Worm (Caenorhabditis elegans) whole organism, L3 larva: Measurements from ENCODE around the gene col-174.

ENCODE experiments used
- R02D3.7 ChIP-seq: fragments of 150-350 bp; optimal IDR thresholded peaks from 2 replicates; lab custom pipeline; 2014; ENCODE audit warnings: missing biosample characterization, missing genetic modification characterization
- ZK546.5 ChIP-seq: sonication (generic microtip); optimal IDR thresholded peaks from 2 replicates; lab custom pipeline; 2017; ENCODE audit warnings: missing biosample characterization, missing genetic modification characterization
- aly-2 ChIP-seq: fragments of 150-350 bp; optimal IDR thresholded peaks from 2 replicates; lab custom pipeline; 2014; ENCODE audit warnings: missing biosample characterization, missing genetic modification characterization
- ceh-16 ChIP-seq: sonication (generic microtip); optimal IDR thresholded peaks from 2 replicates; lab custom pipeline; 2017; ENCODE audit warnings: missing biosample characterization, missing genetic modification characterization
- ceh-28 ChIP-seq: fragments of 150-350 bp; optimal IDR thresholded peaks from 2 replicates; lab custom pipeline; 2014; ENCODE audit warnings: missing biosample characterization, missing genetic modification reagents, missing genetic modification characterization
- ceh-82 ChIP-seq: fragments of 150-350 bp; optimal IDR thresholded peaks from 2 replicates; lab custom pipeline; 2014; ENCODE audit warnings: missing biosample characterization, missing genetic modification characterization
- egl-27 ChIP-seq: sonication (generic microtip); optimal IDR thresholded peaks from 4 replicates; lab custom pipeline; 2017; ENCODE audit warnings: missing biosample characterization, missing genetic modification reagents, missing genetic modification characterization
- egl-5 ChIP-seq: fragments of 150-350 bp; optimal IDR thresholded peaks from 2 replicates; lab custom pipeline; 2017; ENCODE audit warnings: missing biosample characterization, missing genetic modification reagents, missing genetic modification characterization, inconsistent platforms
- elt-1 ChIP-seq: fragments of 150-350 bp; optimal IDR thresholded peaks from 2 replicates; lab custom pipeline; 2014; ENCODE audit warnings: missing biosample characterization, missing genetic modification characterization
- elt-2 ChIP-seq: sonication (generic microtip); optimal IDR thresholded peaks from 2 replicates; lab custom pipeline; 2016; ENCODE audit warnings: missing genetic modification reagents, mild to moderate bottlenecking, missing genetic modification characterization, missing compliant biosample characterization
- elt-3 ChIP-seq, 3 experiments: fragments of 150-350 bp in 1 of 3; sonication (generic microtip) in 2 of 3; optimal IDR thresholded peaks; 2 replicates in 2 of 3; 4 replicates in 1 of 3; lab custom pipeline; 2014 to 2017; ENCODE audit warnings: missing biosample characterization in 3 of 3, missing genetic modification characterization in 3 of 3
- fos-1 ChIP-seq: fragments of 150-350 bp; optimal IDR thresholded peaks from 2 replicates; lab custom pipeline; 2014; ENCODE audit warnings: missing biosample characterization, missing genetic modification characterization
- hmg-11 ChIP-seq: sonication (generic microtip); optimal IDR thresholded peaks from 2 replicates; lab custom pipeline; 2016; ENCODE audit warnings: missing genetic modification characterization, missing compliant biosample characterization
- jun-1 ChIP-seq: fragments of 150-350 bp; optimal IDR thresholded peaks from 2 replicates; lab custom pipeline; 2014; ENCODE audit warnings: missing biosample characterization, missing genetic modification reagents, missing genetic modification characterization
- lin-15B ChIP-seq: fragments of 150-350 bp; optimal IDR thresholded peaks from 2 replicates; lab custom pipeline; 2014; ENCODE audit warnings: missing biosample characterization, missing genetic modification characterization
- lin-39 ChIP-seq: fragments of 150-350 bp; optimal IDR thresholded peaks from 2 replicates; lab custom pipeline; 2018; ENCODE audit warnings: missing biosample characterization, missing genetic modification reagents, missing genetic modification characterization
- lsy-12 ChIP-seq: sonication (generic microtip); optimal IDR thresholded peaks from 2 replicates; lab custom pipeline; 2016; ENCODE audit warnings: mild to moderate bottlenecking, missing genetic modification characterization, missing compliant biosample characterization
- mdl-1 ChIP-seq: fragments of 150-350 bp; optimal IDR thresholded peaks from 2 replicates; lab custom pipeline; 2014; ENCODE audit warnings: missing biosample characterization, missing genetic modification characterization
- mml-1 ChIP-seq: fragments of 150-350 bp; sonication (generic microtip); optimal IDR thresholded peaks from 3 replicates; lab custom pipeline; 2014; ENCODE audit warnings: missing biosample characterization, missing genetic modification characterization
- nhr-23 ChIP-seq: fragments of 150-350 bp; optimal IDR thresholded peaks from 2 replicates; lab custom pipeline; 2014; ENCODE audit warnings: missing biosample characterization, missing genetic modification reagents, missing genetic modification characterization
- nhr-25 ChIP-seq: sonication (generic microtip); optimal IDR thresholded peaks from 2 replicates; lab custom pipeline; 2017; ENCODE audit warnings: missing biosample characterization, missing genetic modification characterization
- nhr-28 ChIP-seq: fragments of 150-350 bp; optimal IDR thresholded peaks from 2 replicates; lab custom pipeline; 2014; ENCODE audit warnings: missing biosample characterization, missing genetic modification characterization
- nhr-67 ChIP-seq: fragments of 150-350 bp; optimal IDR thresholded peaks from 2 replicates; lab custom pipeline; 2014; ENCODE audit warnings: missing biosample characterization, missing genetic modification characterization
- nhr-76 ChIP-seq: fragments of 150-350 bp; sonication (generic microtip); optimal IDR thresholded peaks from 5 replicates; lab custom pipeline; 2014; ENCODE audit warnings: missing biosample characterization, missing genetic modification characterization
- pha-4 ChIP-seq: fragments of 150-350 bp; optimal IDR thresholded peaks from 2 replicates; lab custom pipeline; 2014; ENCODE audit warnings: missing biosample characterization, missing genetic modification reagents, missing genetic modification characterization
- pqm-1 ChIP-seq: fragments of 150-350 bp; optimal IDR thresholded peaks from 2 replicates; lab custom pipeline; 2017; ENCODE audit warnings: missing biosample characterization, missing genetic modification characterization, inconsistent platforms
- sea-2 ChIP-seq: fragments of 150-350 bp; sonication (generic microtip); optimal IDR thresholded peaks from 4 replicates; lab custom pipeline; 2014; ENCODE audit warnings: missing biosample characterization, missing genetic modification reagents, missing genetic modification characterization
- skn-1 ChIP-seq: fragments of 150-350 bp; optimal IDR thresholded peaks from 2 replicates; lab custom pipeline; 2014; ENCODE audit warnings: missing biosample characterization, missing genetic modification characterization
- snpc-4 ChIP-seq: fragments of 150-350 bp; optimal IDR thresholded peaks from 2 replicates; lab custom pipeline; 2014; ENCODE audit warnings: missing biosample characterization, missing genetic modification characterization
- tbx-2 ChIP-seq: sonication (generic microtip); optimal IDR thresholded peaks from 2 replicates; lab custom pipeline; 2016; ENCODE audit warnings: mild to moderate bottlenecking, missing genetic modification characterization, missing compliant biosample characterization
- zag-1 ChIP-seq: fragments of 150-350 bp; optimal IDR thresholded peaks from 2 replicates; lab custom pipeline; 2014; ENCODE audit warnings: missing biosample characterization, missing genetic modification characterization
- ztf-11 ChIP-seq: fragments of 150-350 bp; optimal IDR thresholded peaks from 2 replicates; lab custom pipeline; 2014; ENCODE audit warnings: missing biosample characterization, missing genetic modification characterization

The col-174 gene

DNA sequence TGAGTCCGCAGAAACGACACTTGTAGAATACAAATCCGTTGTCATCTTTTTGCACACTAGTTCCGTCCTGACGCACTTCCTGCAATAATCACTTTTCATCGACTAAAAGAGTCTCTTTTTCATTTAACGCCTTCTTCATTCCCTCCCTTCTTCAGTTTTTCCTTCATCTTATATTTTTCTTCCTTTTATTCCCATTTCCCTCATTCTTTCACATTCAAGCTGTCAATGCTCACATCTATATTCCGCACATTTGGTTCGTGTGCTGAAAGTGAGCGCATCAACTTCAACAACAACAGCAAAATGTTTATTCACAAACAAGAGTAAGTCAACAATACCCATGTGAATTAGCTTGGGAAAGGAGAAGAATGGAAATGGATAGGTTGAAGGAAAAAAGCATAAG, 25.4 kb downstream of the col-174 start, which contains the start of gene pcyt-1:
Gene pcyt-1 (plus strand): TSS at position 301 of the 400 bp plus-strand sequence.
- no peak for TF ChIP-seq lin-39 (tag; lab: Kevin White, UChicago)
- TF ChIP-seq hmg-11 (tag; lab: Kevin White, UChicago): no peak
- TF ChIP-seq snpc-4 (tag; lab: Kevin White, UChicago): no peak
- TF ChIP-seq pqm-1: no peak
- no peak for TF ChIP-seq ceh-28
- TF ChIP-seq nhr-76 (tag; lab: Kevin White, UChicago): no peak
- TF ChIP-seq mml-1: no peak
- TF ChIP-seq lin-15B: no peak
- no peak for TF ChIP-seq elt-1 (tag; lab: Kevin White, UChicago)

DNA sequence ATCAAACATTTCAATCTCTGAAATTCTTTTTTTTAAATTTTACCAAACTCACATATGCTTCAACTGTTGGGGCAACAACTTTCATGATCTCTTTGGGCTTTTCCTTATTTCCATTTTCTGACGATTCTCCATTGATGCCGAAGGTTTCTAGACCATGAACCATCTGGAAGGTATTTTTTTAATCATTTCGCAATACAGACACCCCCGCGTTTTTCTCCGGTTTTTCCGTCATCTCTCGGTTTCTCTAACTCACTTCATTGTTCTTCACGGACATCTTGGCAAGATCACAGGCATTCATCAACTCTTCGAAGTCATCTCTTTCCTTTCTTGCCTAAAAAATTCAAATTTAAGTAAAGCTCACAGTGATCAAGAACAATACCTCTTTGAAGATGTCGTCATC, 26.6 kb downstream of the col-174 start:
- TF ChIP-seq zag-1 (tag; lab: Kevin White, UChicago): no peak
- no peak for TF ChIP-seq ceh-16 (tag; lab: Kevin White, UChicago)
- TF ChIP-seq elt-2 (tag; lab: Kevin White, UChicago): no peak
- TF ChIP-seq ztf-11: no peak
- no peak for TF ChIP-seq R02D3.7 (tag; lab: Kevin White, UChicago)
- no peak for TF ChIP-seq ceh-28
- TF ChIP-seq nhr-67 (tag; lab: Kevin White, UChicago): no peak
- no peak for TF ChIP-seq egl-27 (tag; lab: Kevin White, UChicago)
- no peak for TF ChIP-seq aly-2 (tag; lab: Kevin White, UChicago)
- no peak for TF ChIP-seq snpc-4 (tag; lab: Kevin White, UChicago)
- TF ChIP-seq egl-5: no peak

DNA sequence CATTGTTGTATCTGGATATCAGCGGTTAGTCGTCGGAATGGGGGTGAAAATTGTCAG, 26.8 kb downstream of the col-174 start, which contains the start of the genes unc-98 and F08C6.18:
Gene unc-98 (minus strand): TSS at position 48 of the 57 bp plus-strand sequence.
Gene F08C6.18 (minus strand): TSS at position 57 of the 57 bp plus-strand sequence.
- TF ChIP-seq ceh-16 (tag; lab: Kevin White, UChicago) (no peak), hmg-11 (tag; lab: Kevin White, UChicago) (no peak), mml-1 (no peak), ZK546.5 (tag; lab: Kevin White, UChicago) (no peak), lsy-12 (tag; lab: Kevin White, UChicago) (no peak), nhr-25 (tag; lab: Kevin White, UChicago) (no peak), fos-1 (tag; lab: Kevin White, UChicago) (no peak), nhr-23 (tag; lab: Kevin White, UChicago) (no peak), elt-2 (tag; lab: Kevin White, UChicago) (no peak), elt-3 (tag; optimal IDR thresholded peaks at IDR 0.05; lab: Kevin White, UChicago) (no peak), tbx-2 (tag; lab: Kevin White, UChicago) (no peak), ceh-28 (no peak), skn-1 (tag; lab: Kevin White, UChicago) (no peak), sea-2 (GFP tag; lab: Kevin White, UChicago) (no peak), pha-4 (tag; lab: Kevin White, UChicago) (no peak)

DNA sequence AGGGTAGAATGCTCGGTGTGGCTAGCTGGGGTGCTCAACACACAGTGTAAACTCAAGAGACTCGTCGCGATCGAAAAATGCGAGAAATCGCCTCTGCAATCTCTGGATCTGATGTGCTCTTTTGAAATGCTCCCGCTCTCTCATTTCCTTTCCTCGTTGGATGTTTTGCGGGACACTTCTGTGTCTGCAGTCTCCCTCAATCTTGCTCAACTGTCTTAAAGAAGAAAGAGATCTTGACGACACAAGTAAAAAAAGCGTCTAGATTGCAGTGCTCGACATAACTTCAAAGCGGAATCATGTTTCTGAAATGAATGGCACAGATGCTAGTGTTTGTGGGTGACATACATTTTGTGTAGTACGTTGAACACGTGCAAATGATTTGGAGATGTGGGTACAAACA, 27.0 kb downstream of the col-174 start:
- TF ChIP-seq mdl-1 (tag; lab: Kevin White, UChicago) (no peak), nhr-23 (tag; lab: Kevin White, UChicago) (no peak), ztf-11 (no peak), sea-2 (GFP tag; lab: Kevin White, UChicago) (no peak), pha-4 (tag; lab: Kevin White, UChicago) (peak; percentile 24), nhr-25 (tag; lab: Kevin White, UChicago) (no peak), nhr-76 (tag; lab: Kevin White, UChicago) (no peak), jun-1 (tag; lab: Kevin White, UChicago) (no peak)

DNA sequence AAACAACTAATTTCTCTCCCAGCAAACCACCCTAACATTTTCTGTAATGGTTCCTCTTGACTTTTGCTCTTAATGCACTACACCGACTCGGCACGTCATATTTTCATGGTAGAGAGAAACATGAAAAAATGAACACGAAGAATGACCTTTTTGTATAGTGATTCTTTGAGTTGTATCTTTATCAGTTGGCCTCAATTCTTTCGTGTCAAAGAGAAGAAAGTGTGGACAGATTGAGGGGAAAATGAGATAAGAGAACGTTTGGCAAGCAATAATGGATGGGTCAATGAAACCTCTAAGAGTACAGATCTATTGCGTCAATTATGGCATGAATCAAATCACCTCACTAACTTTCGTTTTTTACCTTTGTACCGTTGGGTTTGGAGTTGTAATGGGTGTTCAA, 29.3 kb downstream of the col-174 start:
- TF ChIP-seq pqm-1 (peak; percentile 99), nhr-25 (tag; lab: Kevin White, UChicago) (peak; percentile 39), aly-2 (tag; lab: Kevin White, UChicago) (no peak), elt-3 (tag; optimal IDR thresholded peaks at IDR 0.05; lab: Kevin White, UChicago) (peak in 1 of 3 experiments; percentile 59), jun-1 (tag; lab: Kevin White, UChicago) (peak; percentile 17), nhr-28 (tag; lab: Kevin White, UChicago) (no peak), elt-2 (tag; lab: Kevin White, UChicago) (peak; percentile 91), ceh-82 (no peak), ceh-28 (peak; percentile 26), mdl-1 (tag; lab: Kevin White, UChicago) (no peak), ceh-16 (tag; lab: Kevin White, UChicago) (no peak)
